Fruit fly (Drosophila melanogaster): ENCODE data around the gene CG14546.
A peak's percentile ranks its signal among the peaks of the same experiment; 100 is the strongest.

CG14546 gene

dm6 chr3R:25879324-25879766 lies 43.1 kb downstream of the CG14546 start (continued):
- TF ChIP-seq al (GFP tag; IDR thresholded peaks at IDR 0.05) (peak; percentile 70; the same call in 1 of the 2 replicates), CG10274 (GFP tag; optimal IDR thresholded peaks at IDR 0.05) (peak; percentile 12), chif (GFP tag; optimal IDR thresholded peaks at IDR 0.05) (peak; percentile 48 to 77), Neu2 (GFP tag; optimal IDR thresholded peaks at IDR 0.05; ENCODE audit: borderline replicate concordance) (no peak), sr (GFP tag; IDR thresholded peaks at IDR 0.05) (no peak), HLH3B (GFP tag; IDR thresholded peaks at IDR 0.05) (peak; percentile 84; the same call in 1 of the 2 replicates), CG2129 (GFP tag; IDR thresholded peaks at IDR 0.05; ENCODE audit: partially characterized antibody) (no peak), Pdp1 (GFP tag; optimal IDR thresholded peaks at IDR 0.05) (peak; percentile 61), pb (GFP tag; optimal IDR thresholded peaks at IDR 0.05) (peak; percentile 56), lilli (GFP tag; optimal IDR thresholded peaks at IDR 0.05) (peak; percentile 75), CG15073 (GFP tag; optimal IDR thresholded peaks at IDR 0.05) (peak; percentile 9), Hmr (GFP tag; optimal IDR thresholded peaks at IDR 0.05) (peak; percentile 35), CG12769 (tag; optimal IDR thresholded peaks at IDR 0.05) (peak; percentile 90), pzg (GFP tag; optimal IDR thresholded peaks at IDR 0.05) (no peak), CG9727 (GFP tag; optimal IDR thresholded peaks at IDR 0.05) (peak; percentile 71), gcm2 (GFP tag; optimal IDR thresholded peaks at IDR 0.05) (peak; percentile 54), CG16815 (GFP tag; optimal IDR thresholded peaks at IDR 0.05) (peak; percentile 28), gsb (GFP tag; IDR thresholded peaks at IDR 0.05) (peak; percentile 58; the same call in 1 of the 2 replicates), Dad (GFP tag; optimal IDR thresholded peaks at IDR 0.05) (peak; percentile 47), da (GFP tag; optimal IDR thresholded peaks at IDR 0.05) (peak; percentile 19), CG9876 (GFP tag; optimal IDR thresholded peaks at IDR 0.05) (peak; percentile 12), CG14014 (GFP tag; IDR thresholded peaks at IDR 0.05) (peak; percentile 76), stwl (tag; optimal IDR thresholded peaks at IDR 0.05) (peak; percentile 8), CG10267 (tag; optimal IDR thresholded peaks at IDR 0.05) (peak; percentile 74), CG7987 (GFP tag; optimal IDR thresholded peaks at IDR 0.05) (peak; percentile 61), lola (GFP tag; optimal IDR thresholded peaks at IDR 0.05) (peak in 1 of 3 experiments; percentile 77), Atf6 (GFP tag; IDR thresholded peaks at IDR 0.05) (peak; percentile 65; the same call in 1 of the 2 replicates), fu2 (GFP tag; optimal IDR thresholded peaks at IDR 0.05) (peak; percentile 48), Scr (GFP tag; IDR thresholded peaks at IDR 0.05; ENCODE audit: partially characterized antibody) (no peak), peb (GFP tag; IDR thresholded peaks at IDR 0.05) (peak; percentile 46; the same call in 1 of the 2 replicates), bcd (GFP tag; optimal IDR thresholded peaks at IDR 0.05) (peak; percentile 74), Fer2 (tag; optimal IDR thresholded peaks at IDR 0.05) (peak; percentile 53), CG15696 (tag; optimal IDR thresholded peaks at IDR 0.05) (peak; percentile 25), CG4328 (GFP tag; optimal IDR thresholded peaks at IDR 0.05) (peak; percentile 65), oc (tag; optimal IDR thresholded peaks at IDR 0.05) (peak; percentile 78), caup (GFP tag; optimal IDR thresholded peaks at IDR 0.05; ENCODE audit: severe bottlenecking) (peak; percentile 45), trem (tag; optimal IDR thresholded peaks at IDR 0.05) (peak; percentile 63), Lpt (GFP tag; optimal IDR thresholded peaks at IDR 0.05) (no peak), bigmax (GFP tag; optimal IDR thresholded peaks at IDR 0.05) (no peak), NFAT (GFP tag; IDR thresholded peaks at IDR 0.05) (no peak), dati (GFP tag; IDR thresholded peaks at IDR 0.05) (no peak), D19A (tag; optimal IDR thresholded peaks at IDR 0.05) (peak; percentile 77), amos (GFP tag; IDR thresholded peaks at IDR 0.05; ENCODE audit: partially characterized antibody) (no peak), ci (GFP tag; IDR thresholded peaks at IDR 0.05) (peak; percentile 86; the same call in 2 of the 3 replicates), Bgb (GFP tag; IDR thresholded peaks at IDR 0.05; ENCODE audit: partially characterized antibody) (no peak), Jarid2 (GFP tag; optimal IDR thresholded peaks at IDR 0.05) (peak; percentile 20), CG32767 (GFP tag; IDR thresholded peaks at IDR 0.05) (peak; percentile 60; the same call in 1 of the 2 replicates), CG8478 (optimal IDR thresholded peaks at IDR 0.05) (no peak), CG14710 (tag; optimal IDR thresholded peaks at IDR 0.05) (peak; percentile 74), CG33213 (GFP tag; optimal IDR thresholded peaks at IDR 0.05) (peak; percentile 40)

All from whole organism, embryonic.